Fruit fly (Drosophila melanogaster) whole organism, embryonic: ENCODE results near the gene CG5521.
A peak's percentile ranks its signal among the peaks of the same experiment; 100 is the strongest.

Experiments
- Ada2b ChIP-seq: fragments of 200-800 bp; sonication (Bioruptor generic); IDR thresholded peaks from 2 replicates; pipeline ENCODE4 v1.3.6; 2022; ENCODE audit warnings: missing biosample characterization, missing genetic modification characterization
- Asciz ChIP-seq: fragments of 200-800 bp; sonication (Bioruptor generic); optimal IDR thresholded peaks from 2 replicates; lab custom pipeline; 2017; ENCODE audit warnings: missing biosample characterization, mild to moderate bottlenecking, missing genetic modification characterization, missing genetic modification reagents
- Atf6 ChIP-seq: fragments of 200-800 bp; sonication (Bioruptor generic); IDR thresholded peaks from 2 replicates; pipeline ENCODE4 v1.3.6; 2022; ENCODE audit warnings: missing biosample characterization, missing genetic modification characterization
- CG10267 ChIP-seq: fragments of 200-800 bp; sonication (Bioruptor generic); optimal IDR thresholded peaks from 2 replicates; lab custom pipeline; 2018; ENCODE audit warnings: missing biosample characterization, mild to moderate bottlenecking, missing genetic modification characterization, moderate library complexity
- CG10274 ChIP-seq: fragments of 200-800 bp; sonication (Bioruptor generic); optimal IDR thresholded peaks from 3 replicates; lab custom pipeline; 2017; ENCODE audit warnings: missing biosample characterization, mild to moderate bottlenecking, missing genetic modification characterization
- CG10431 ChIP-seq: fragments of 200-800 bp; sonication (Bioruptor generic); optimal IDR thresholded peaks from 3 replicates; lab custom pipeline; 2018; ENCODE audit warnings: missing biosample characterization, mild to moderate bottlenecking, missing genetic modification characterization
- CG12219 ChIP-seq: fragments of 200-800 bp; sonication (Bioruptor generic); optimal IDR thresholded peaks from 3 replicates; lab custom pipeline; 2018; ENCODE audit warnings: missing biosample characterization, mild to moderate bottlenecking, missing genetic modification characterization
- CG12391 ChIP-seq: fragments of 200-800 bp; sonication (Bioruptor generic); optimal IDR thresholded peaks from 3 replicates; lab custom pipeline; 2018; ENCODE audit warnings: missing biosample characterization, mild to moderate bottlenecking, missing genetic modification characterization, moderate library complexity
- CG12659 ChIP-seq: fragments of 200-800 bp; sonication (Bioruptor generic); optimal IDR thresholded peaks from 3 replicates; lab custom pipeline; 2017; ENCODE audit warnings: mild to moderate bottlenecking, missing biosample characterization, missing genetic modification reagents, missing genetic modification characterization
- CG12769 ChIP-seq: fragments of 200-800 bp; sonication (Bioruptor generic); optimal IDR thresholded peaks from 2 replicates; lab custom pipeline; 2019; ENCODE audit warnings: missing biosample characterization, mild to moderate bottlenecking, missing genetic modification characterization, moderate library complexity
- CG14441 ChIP-seq: fragments of 200-800 bp; sonication (Bioruptor generic); IDR thresholded peaks from 2 replicates; pipeline ENCODE4 v1.3.6; 2022; ENCODE audit warnings: missing biosample characterization, missing genetic modification characterization
- CG15601 ChIP-seq: fragments of 200-800 bp; sonication (Bioruptor generic); optimal IDR thresholded peaks from 3 replicates; lab custom pipeline; 2019; ENCODE audit warnings: missing biosample characterization, mild to moderate bottlenecking, missing genetic modification characterization, moderate library complexity
- CG17361 ChIP-seq: fragments of 200-800 bp; sonication (Bioruptor generic); IDR thresholded peaks from 3 replicates; pipeline ENCODE4 v1.3.6; 2022; ENCODE audit warnings: missing biosample characterization, missing genetic modification characterization
- CG33213 ChIP-seq: fragments of 200-800 bp; sonication (Bioruptor generic); optimal IDR thresholded peaks from 3 replicates; lab custom pipeline; 2016; ENCODE audit warnings: missing biosample characterization, missing genetic modification characterization
- CG3995 ChIP-seq: fragments of 200-800 bp; sonication (Bioruptor generic); optimal IDR thresholded peaks from 3 replicates; lab custom pipeline; 2016; ENCODE audit warnings: missing biosample characterization, missing genetic modification characterization
- CG4617 ChIP-seq: fragments of 200-800 bp; sonication (Bioruptor generic); optimal IDR thresholded peaks from 3 replicates; lab custom pipeline; 2016; ENCODE audit warnings: missing biosample characterization, missing genetic modification characterization, borderline replicate concordance
- CG7556 ChIP-seq: fragments of 200-800 bp; sonication (Bioruptor generic); optimal IDR thresholded peaks from 2 replicates; lab custom pipeline; 2017; ENCODE audit warnings: missing biosample characterization, mild to moderate bottlenecking, missing genetic modification characterization
- CG7786 ChIP-seq: fragments of 200-800 bp; sonication (Bioruptor generic); optimal IDR thresholded peaks from 2 replicates; lab custom pipeline; 2016; ENCODE audit warnings: missing biosample characterization, missing genetic modification characterization
- CG7839 ChIP-seq: fragments of 200-800 bp; sonication (Bioruptor generic); optimal IDR thresholded peaks from 3 replicates; lab custom pipeline; 2018; ENCODE audit warnings: missing biosample characterization, mild to moderate bottlenecking, missing genetic modification characterization, moderate library complexity
- CG8924 ChIP-seq: fragments of 200-800 bp; optimal IDR thresholded peaks from 3 replicates; lab custom pipeline; 2019; ENCODE audit warnings: missing biosample characterization, mild to moderate bottlenecking, missing genetic modification characterization, moderate library complexity
- CG9437 ChIP-seq: fragments of 200-800 bp; sonication (Bioruptor generic); optimal IDR thresholded peaks from 2 replicates; lab custom pipeline; 2018; ENCODE audit warnings: missing biosample characterization, mild to moderate bottlenecking, missing genetic modification characterization
- CG9727 ChIP-seq: fragments of 200-800 bp; sonication (Bioruptor generic); optimal IDR thresholded peaks from 3 replicates; lab custom pipeline; 2017; ENCODE audit warnings: missing biosample characterization, mild to moderate bottlenecking, missing genetic modification characterization
- CG9876 ChIP-seq: fragments of 200-800 bp; sonication (Bioruptor generic); optimal IDR thresholded peaks from 2 replicates; lab custom pipeline; 2016; ENCODE audit warnings: missing biosample characterization, missing genetic modification characterization
- Chrac-16 ChIP-seq: fragments of 200-800 bp; sonication (Bioruptor generic); optimal IDR thresholded peaks from 3 replicates; lab custom pipeline; 2016; ENCODE audit warnings: missing biosample characterization, missing genetic modification characterization
- Eip74EF ChIP-seq, 2 experiments: fragments of 200-800 bp in 1 of 2; fragments of >200 bp in 1 of 2; sonication (Bioruptor generic) in 1 of 2; optimal IDR thresholded peaks; 2 replicates each; lab custom pipeline; 2017 to 2019; ENCODE audit warnings: missing biosample characterization in 2 of 2, missing genetic modification characterization in 2 of 2, mild to moderate bottlenecking in 1 of 2, moderate library complexity in 1 of 2
- Nf-YA ChIP-seq: fragments of 200-800 bp; sonication (Bioruptor generic); IDR thresholded peaks from 2 replicates; pipeline ENCODE4 v1.3.6; 2022; ENCODE audit warnings: missing biosample characterization, missing genetic modification characterization
- Spps ChIP-seq: fragments of 200-800 bp; sonication (Bioruptor generic); optimal IDR thresholded peaks from 2 replicates; lab custom pipeline; 2018; ENCODE audit warnings: missing biosample characterization, mild to moderate bottlenecking, missing genetic modification characterization
- Sry-δ ChIP-seq: fragments of 200-800 bp; sonication (Bioruptor generic); optimal IDR thresholded peaks from 2 replicates; lab custom pipeline; 2016; ENCODE audit warnings: missing biosample characterization, missing genetic modification characterization
- Ssrp ChIP-seq: fragments of 200-800 bp; sonication (Bioruptor generic); optimal IDR thresholded peaks from 2 replicates; lab custom pipeline; 2018; ENCODE audit warnings: missing biosample characterization, mild to moderate bottlenecking, missing genetic modification characterization, moderate library complexity
- amos ChIP-seq: fragments of 200-800 bp; sonication (Bioruptor generic); IDR thresholded peaks from 2 replicates; pipeline ENCODE4 v1.3.6; 2022; ENCODE audit warnings: missing biosample characterization, missing genetic modification characterization; ENCODE audit not compliant: partially characterized antibody
- cad ChIP-seq: fragments of >200 bp; optimal IDR thresholded peaks from 2 replicates; lab custom pipeline; 2017; ENCODE audit warnings: missing biosample characterization, missing genetic modification characterization
- dysf ChIP-seq: fragments of 200-800 bp; sonication (Bioruptor generic); IDR thresholded peaks from 3 replicates; pipeline ENCODE4 v1.3.6; 2022; ENCODE audit warnings: missing biosample characterization, missing genetic modification characterization
- esg ChIP-seq: fragments of 200-800 bp; sonication (Bioruptor generic); conservative IDR thresholded peaks from 2 replicates; pipeline ENCODE4 v1.3.6; 2022; ENCODE audit warnings: missing biosample characterization, missing genetic modification characterization
- fru ChIP-seq: fragments of >200 bp; optimal IDR thresholded peaks from 2 replicates; lab custom pipeline; 2017
- gem ChIP-seq: fragments of 200-800 bp; sonication (Bioruptor generic); optimal IDR thresholded peaks from 2 replicates; lab custom pipeline; 2019; ENCODE audit warnings: missing biosample characterization, mild to moderate bottlenecking, missing genetic modification characterization, moderate library complexity
- gsb ChIP-seq: fragments of 200-800 bp; sonication (Bioruptor generic); IDR thresholded peaks from 2 replicates; pipeline ENCODE4 v1.3.6; 2022; ENCODE audit warnings: missing biosample characterization, missing genetic modification characterization
- her ChIP-seq: fragments of 200-800 bp; sonication (Bioruptor generic); optimal IDR thresholded peaks from 2 replicates; lab custom pipeline; 2016; ENCODE audit warnings: missing biosample characterization, missing genetic modification characterization
- ken ChIP-seq: fragments of 200-800 bp; sonication (Bioruptor generic); IDR thresholded peaks from 3 replicates; pipeline ENCODE4 v1.3.6; 2022; ENCODE audit warnings: missing biosample characterization, missing genetic modification characterization
- mld ChIP-seq: fragments of 200-800 bp; sonication (Bioruptor generic); IDR thresholded peaks from 3 replicates; pipeline ENCODE4 v1.3.6; 2022; ENCODE audit warnings: missing biosample characterization, missing genetic modification characterization; ENCODE audit not compliant: partially characterized antibody
- sens ChIP-seq: fragments of 200-800 bp; sonication (Bioruptor generic); peaks from one replicate; lab custom pipeline; 2016; ENCODE audit warnings: missing biosample characterization, missing genetic modification characterization
- tgo ChIP-seq: fragments of 200-800 bp; sonication (Bioruptor generic); IDR thresholded peaks from 3 replicates; pipeline ENCODE4 v1.3.6; 2022; ENCODE audit warnings: missing biosample characterization, missing genetic modification characterization
- tll ChIP-seq, 2 experiments: fragments of 200-800 bp in 1 of 2; fragments of >200 bp in 1 of 2; sonication (Bioruptor generic) in 1 of 2; optimal IDR thresholded peaks; 2 replicates each; lab custom pipeline; 2017 to 2019; ENCODE audit warnings: missing biosample characterization in 2 of 2, missing genetic modification characterization in 2 of 2, mild to moderate bottlenecking in 1 of 2, moderate library complexity in 1 of 2
- trem ChIP-seq: fragments of 200-800 bp; optimal IDR thresholded peaks from 3 replicates; lab custom pipeline; 2019; ENCODE audit warnings: missing biosample characterization, mild to moderate bottlenecking, missing genetic modification characterization, moderate library complexity
- ttk ChIP-seq: fragments of 200-800 bp; sonication (Bioruptor generic); IDR thresholded peaks from 2 replicates; pipeline ENCODE4 v2.1.2; 2022; ENCODE audit warnings: missing biosample characterization, missing genetic modification characterization
- zfh1 ChIP-seq: fragments of 200-800 bp; sonication (Bioruptor generic); IDR thresholded peaks from 3 replicates; pipeline ENCODE4 v1.3.6; 2022; ENCODE audit warnings: missing biosample characterization, missing genetic modification characterization

Gene CG5521

DNA sequence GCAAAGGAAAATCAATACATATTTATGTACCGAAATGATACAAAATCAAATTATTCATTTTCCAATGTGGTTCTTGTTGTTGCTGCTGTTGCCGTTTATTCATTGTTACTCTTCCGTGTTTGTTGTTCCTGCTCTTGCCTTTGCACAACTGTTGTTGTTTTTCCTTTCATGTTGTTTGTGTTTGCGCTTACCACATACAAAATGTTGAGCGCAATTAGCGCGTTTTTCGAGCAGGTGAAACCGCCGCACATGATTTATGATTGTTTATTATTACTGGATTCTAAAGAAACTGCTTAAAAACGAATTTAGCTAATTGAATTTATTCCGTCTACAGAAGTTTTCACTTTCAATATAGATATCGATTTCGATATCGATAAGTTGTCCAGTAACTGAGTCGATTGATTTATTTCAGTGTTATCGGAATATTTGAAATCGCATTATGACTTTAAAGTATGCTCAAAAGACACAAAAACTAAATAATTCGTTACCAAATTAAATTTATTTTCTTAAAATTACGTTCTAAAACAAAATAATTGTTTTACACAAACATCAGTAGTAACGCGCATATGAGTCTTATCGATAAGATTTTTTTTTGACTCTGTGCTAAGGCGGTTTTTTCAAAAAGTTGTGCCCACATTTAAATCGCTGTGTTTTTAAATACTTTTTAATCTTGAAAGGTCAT is 2.1 kb upstream of the CG5521 start, which contains the start of gene Tsp97E (continued):
- TF ChIP-seq Asciz (GFP tag; lab: Kevin White, UChicago): peak; percentile 8
- peak; percentile 39 for TF ChIP-seq Spps (tag; lab: Kevin White, UChicago)
- TF ChIP-seq mld: peak; percentile 67; the same call in 2 of the 3 replicates
- peak; percentile 13 for TF ChIP-seq CG8924
- TF ChIP-seq fru (lab: Kevin White, UChicago): no peak
- TF ChIP-seq amos (GFP tag; lab: Robert Waterston, UW): peak; percentile 30; the same call in 1 of the 2 replicates
- TF ChIP-seq esg: no peak
- peak; percentile 64 for TF ChIP-seq trem (tag; lab: Kevin White, UChicago)
- TF ChIP-seq tll (GFP tag; optimal IDR thresholded peaks at IDR 0.05; lab: Kevin White, UChicago): peak in 1 of 2 experiments; percentile 6
- TF ChIP-seq dysf (GFP tag; lab: Robert Waterston, UW): no peak
- peak; percentile 20; the same call in 1 of the 2 replicates for TF ChIP-seq Atf6 (GFP tag; lab: Robert Waterston, UW)
- no peak for TF ChIP-seq CG9437 (GFP tag; lab: Kevin White, UChicago)
- TF ChIP-seq her (GFP tag; lab: Kevin White, UChicago): peak; percentile 98
- TF ChIP-seq CG12391 (tag; lab: Kevin White, UChicago): peak; percentile 12
- TF ChIP-seq CG4617 (GFP tag; lab: Kevin White, UChicago): peak; percentile 62
- peak; percentile 80 for TF ChIP-seq Sry-δ
- peak; percentile 40 for TF ChIP-seq CG12659 (GFP tag; lab: Kevin White, UChicago)
- TF ChIP-seq CG10267 (tag; lab: Kevin White, UChicago): peak; percentile 50
- TF ChIP-seq CG10274: no peak

DNA sequence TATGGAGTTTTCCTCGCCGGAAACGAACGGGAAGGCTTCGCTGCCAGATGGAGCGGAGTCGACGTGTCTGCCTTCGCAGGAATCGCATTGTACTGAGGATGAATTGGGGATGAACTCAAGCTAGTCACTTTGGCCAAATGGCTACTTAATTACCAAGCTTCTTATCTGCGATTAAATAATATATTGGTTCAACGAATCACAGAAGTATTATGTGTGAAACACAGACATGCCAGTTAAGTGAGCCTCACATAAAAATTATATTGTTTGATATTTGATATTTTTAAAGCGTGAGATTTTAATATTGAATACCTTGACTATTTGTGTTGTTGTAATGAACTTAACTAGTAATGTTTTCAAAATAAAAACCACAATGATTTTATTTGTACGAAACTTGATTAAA is 345 bp upstream of the CG5521 start, which contains the start of gene Gr97a:
Gr97a (minus strand) TSS at position 101 of the 400 bp plus-strand sequence.
- TF ChIP-seq CG3995 (peak; percentile 50), CG9876 (GFP tag; lab: Kevin White, UChicago) (no peak), CG10431 (no peak), CG33213 (GFP tag; lab: Kevin White, UChicago) (no peak), CG14441 (GFP tag; lab: Robert Waterston, UW) (0 out of 2 replicates have a peak, but pooled peaks have one; percentile 11), zfh1 (0 out of 3 replicates have a peak, but pooled peaks have one; percentile 4)

DNA sequence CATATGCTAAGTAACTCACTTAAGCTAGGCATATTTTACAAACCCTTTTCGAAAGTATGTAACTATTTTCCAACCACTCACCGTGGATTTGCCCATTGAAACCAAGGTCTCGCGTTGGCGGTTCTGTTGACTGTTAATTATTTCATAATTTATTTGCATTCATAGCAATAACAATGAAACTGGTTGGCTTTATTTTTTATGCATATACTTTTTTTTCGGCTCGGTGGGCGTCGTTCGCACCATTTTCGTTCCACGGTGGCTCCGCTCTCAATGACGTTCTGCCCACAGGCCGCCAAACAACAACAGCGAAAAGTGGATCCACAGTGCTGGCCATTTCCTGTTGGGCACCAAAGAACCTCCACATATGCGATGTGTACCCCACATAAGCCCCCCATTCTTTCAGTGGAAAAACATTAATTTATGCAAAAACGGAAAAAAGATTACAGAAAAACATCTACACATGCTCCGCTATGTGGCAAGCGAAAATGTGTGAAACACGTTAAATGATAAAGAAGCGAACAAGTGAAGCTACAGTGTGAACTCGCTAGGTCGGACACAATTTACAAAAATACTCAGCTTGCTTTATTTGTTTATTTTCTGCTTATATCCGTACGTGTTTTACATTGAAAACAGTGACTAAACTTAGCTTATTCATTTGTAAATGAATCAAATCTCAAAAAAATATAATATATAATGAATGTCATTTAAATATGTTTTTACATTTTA is 1.0 kb downstream of the CG5521 start:
- TF ChIP-seq sens (GFP tag; lab: Kevin White, UChicago) (peak; percentile 79), gsb (GFP tag; lab: Robert Waterston, UW) (peak; percentile 43), CG15601 (tag; lab: Kevin White, UChicago) (no peak), CG9727 (GFP tag; lab: Kevin White, UChicago) (no peak), CG12769 (peak; percentile 28), CG7556 (GFP tag; lab: Kevin White, UChicago) (no peak), CG12219 (no peak), zfh1 (peak; percentile 51; the same call in 1 of the 3 replicates), Ssrp (tag; lab: Kevin White, UChicago) (peak; percentile 48), CG7839 (tag; lab: Kevin White, UChicago) (peak; percentile 43), Nf-YA (peak; percentile 6; the same call in 1 of the 2 replicates), Eip74EF (GFP tag; optimal IDR thresholded peaks at IDR 0.05; lab: Kevin White, UChicago) (peak in 1 of 2 experiments; percentile 25), CG17361 (GFP tag; lab: Robert Waterston, UW) (0 out of 3 replicates have a peak, but pooled peaks have one; percentile 10), Ada2b (GFP tag; lab: Robert Waterston, UW) (peak; percentile 59; the same call in 1 of the 2 replicates), cad (no peak), Chrac-16 (GFP tag; lab: Kevin White, UChicago) (no peak), tgo (GFP tag; lab: Robert Waterston, UW) (peak; percentile 47; the same call in 2 of the 3 replicates), gem (tag; lab: Kevin White, UChicago) (peak; percentile 56), ttk (GFP tag; lab: Robert Waterston, UW) (0 out of 2 replicates have a peak, but pooled peaks have one; percentile 30), CG7786 (GFP tag; lab: Kevin White, UChicago) (peak; percentile 13), ken (GFP tag; lab: Robert Waterston, UW) (peak; percentile 47; the same call in 1 of the 3 replicates)
